Fruit fly (Drosophila melanogaster): Measurements from ENCODE around the gene CG14275.

The CG14275 gene

DNA sequence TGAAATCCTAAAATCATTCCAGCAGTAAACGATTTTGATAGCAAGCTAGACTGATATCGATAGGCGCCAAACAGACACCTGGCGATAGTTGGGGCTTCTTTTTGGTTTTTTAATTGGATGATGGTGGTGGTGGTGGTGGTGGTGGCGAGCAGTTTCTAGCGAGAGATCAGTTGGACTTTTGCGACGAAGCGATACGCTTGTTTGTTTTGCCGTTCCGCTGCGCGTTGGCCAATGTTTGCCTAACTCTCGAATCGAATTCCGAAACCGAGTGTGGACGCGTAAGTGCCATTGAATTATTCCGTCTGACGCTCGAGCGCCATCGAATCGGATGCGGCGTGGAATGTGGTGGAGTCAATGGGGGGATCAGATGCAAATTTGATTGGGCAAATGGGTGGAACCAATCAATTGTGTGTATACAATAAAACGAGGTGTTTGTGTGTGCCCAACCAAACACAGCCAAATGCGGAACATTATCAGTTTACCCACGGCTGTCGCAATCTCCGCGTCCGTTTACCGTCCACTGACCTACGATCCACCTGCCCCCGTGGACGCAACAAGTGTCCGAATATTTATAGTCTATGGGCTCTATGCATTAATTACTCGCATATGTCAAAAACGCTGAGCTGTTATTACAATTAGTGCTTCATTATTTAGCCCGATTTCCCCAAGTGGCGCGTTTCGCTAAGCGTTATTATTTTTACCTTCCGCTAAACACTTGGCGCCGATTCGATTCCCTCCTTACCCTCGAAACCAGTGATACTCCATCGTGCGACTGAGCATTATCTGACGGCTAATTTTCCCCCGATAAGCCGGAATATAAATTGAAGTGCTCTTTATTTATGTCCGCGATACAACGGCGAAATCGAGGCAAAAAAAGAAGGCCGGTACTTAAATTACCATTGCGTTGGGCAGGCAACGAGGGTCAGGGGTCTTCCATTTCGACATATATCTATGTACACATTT is 43.4 kb downstream of the CG14275 start, which contains the start of gene CG17292 (continued):
- TF ChIP-seq sd (tag; optimal IDR thresholded peaks at IDR 0.05) (peak; percentile 97), Hsf (GFP tag; optimal IDR thresholded peaks at IDR 0.05) (no peak), Nf-YA (GFP tag; IDR thresholded peaks at IDR 0.05) (peak; percentile 41; the same call in 1 of the 2 replicates), dimm (GFP tag; IDR thresholded peaks at IDR 0.05) (no peak), CG11247 (GFP tag; IDR thresholded peaks at IDR 0.05) (peak; percentile 62; the same call in 1 of the 2 replicates), CG12659 (GFP tag; optimal IDR thresholded peaks at IDR 0.05) (peak; percentile 85), chinmo (GFP tag; IDR thresholded peaks at IDR 0.05; ENCODE audit: partially characterized antibody) (peak; percentile 93), CG18599 (GFP tag; optimal IDR thresholded peaks at IDR 0.05) (peak; percentile 56), CG16813 (GFP tag; IDR thresholded peaks at IDR 0.05; ENCODE audit: partially characterized antibody) (peak; percentile 80), Ets65A (GFP tag) (no peak), her (GFP tag; optimal IDR thresholded peaks at IDR 0.05) (peak; percentile 19), Xrp1 (GFP tag; IDR thresholded peaks at IDR 0.05) (peak; percentile 63), CG13894 (tag; optimal IDR thresholded peaks at IDR 0.05) (peak; percentile 62), wek (GFP tag; optimal IDR thresholded peaks at IDR 0.05) (peak; percentile 64), CG9817 (tag; optimal IDR thresholded peaks at IDR 0.05) (peak; percentile 17), CG2129 (GFP tag; IDR thresholded peaks at IDR 0.05; ENCODE audit: partially characterized antibody) (peak; percentile 31; the same call in 1 of the 2 replicates), sima (GFP tag; optimal IDR thresholded peaks at IDR 0.05) (no peak), stwl (tag; optimal IDR thresholded peaks at IDR 0.05) (peak; percentile 62), Xbp1 (GFP tag; optimal IDR thresholded peaks at IDR 0.05) (peak; percentile 12), Ada2b (GFP tag; IDR thresholded peaks at IDR 0.05) (peak; percentile 20; the same call in 1 of the 2 replicates), dati (GFP tag; IDR thresholded peaks at IDR 0.05) (0 out of 2 replicates have a peak, but pooled peaks have one; percentile 9), gsb (GFP tag; IDR thresholded peaks at IDR 0.05) (0 out of 2 replicates have a peak, but pooled peaks have one; percentile 41), Usf (GFP tag; optimal IDR thresholded peaks at IDR 0.05) (no peak), YL-1 (GFP tag; optimal IDR thresholded peaks at IDR 0.05) (peak; percentile 43), Hey (tag; optimal IDR thresholded peaks at IDR 0.05) (peak; percentile 30), Dref (GFP tag; IDR thresholded peaks at IDR 0.05) (peak; percentile 88), fd96Cb (tag; optimal IDR thresholded peaks at IDR 0.05) (no peak), Tbp (GFP tag; optimal IDR thresholded peaks at IDR 0.05) (no peak), E2f1 (GFP tag; IDR thresholded peaks at IDR 0.05) (peak; percentile 41; the same call in 1 of the 2 replicates), NfI (GFP tag; optimal IDR thresholded peaks at IDR 0.05) (peak; percentile 27), kni (GFP tag; optimal IDR thresholded peaks at IDR 0.05) (peak; percentile 25), jing (GFP tag; optimal IDR thresholded peaks at IDR 0.05) (no peak), tio (GFP tag; optimal IDR thresholded peaks at IDR 0.05) (no peak), Camta (GFP tag; optimal IDR thresholded peaks at IDR 0.05) (no peak), wor (GFP tag; IDR thresholded peaks at IDR 0.05) (no peak), Hr51 (GFP tag; optimal IDR thresholded peaks at IDR 0.05) (peak in 1 of 2 experiments; percentile 23), CG32767 (GFP tag; IDR thresholded peaks at IDR 0.05) (peak; percentile 33; the same call in 1 of the 2 replicates), CG13287 (GFP tag; IDR thresholded peaks at IDR 0.05; ENCODE audit: partially characterized antibody) (peak; percentile 95), bowl (GFP tag; IDR thresholded peaks at IDR 0.05) (peak; percentile 59; the same call in 1 of the 2 replicates), CG4404 (GFP tag; IDR thresholded peaks at IDR 0.05) (no peak), CG6272 (GFP tag; IDR thresholded peaks at IDR 0.05) (peak; percentile 49), gsb-n (tag; optimal IDR thresholded peaks at IDR 0.05) (peak; percentile 66), grau (tag; optimal IDR thresholded peaks at IDR 0.05) (peak; percentile 39), chn (GFP tag; optimal IDR thresholded peaks at IDR 0.05) (no peak), CG8944 (GFP tag; optimal IDR thresholded peaks at IDR 0.05) (no peak), ham (GFP tag; IDR thresholded peaks at IDR 0.05) (0 out of 2 replicates have a peak, but pooled peaks have one; percentile 9), CG8765 (GFP tag; IDR thresholded peaks at IDR 0.05) (no peak), CG16779 (GFP tag; IDR thresholded peaks at IDR 0.05) (peak; percentile 84)

Data from whole organism, embryonic.